Worm (Caenorhabditis elegans) whole organism, midembryonic: ENCODE data around the gene C50A2.3.

ENCODE experiments used
- T22C8.4 ChIP-seq: fragments of 200-800 bp; sonication (Bioruptor generic); IDR thresholded peaks from 2 replicates; pipeline ENCODE4 v1.3.6; 2022; ENCODE audit warnings: missing genetic modification characterization, missing compliant biosample characterization
- cog-1 ChIP-seq: sonication (generic microtip); optimal IDR thresholded peaks from 2 replicates; lab custom pipeline; 2016; ENCODE audit warnings: missing genetic modification characterization, missing compliant biosample characterization
- flt-1 ChIP-seq: fragments of 200-800 bp; sonication (Bioruptor generic); IDR thresholded peaks from 2 replicates; pipeline ENCODE4 v1.3.6; 2022; ENCODE audit warnings: missing genetic modification characterization, missing compliant biosample characterization
- klf-2 ChIP-seq: fragments of 200-800 bp; sonication (Bioruptor generic); conservative IDR thresholded peaks from 2 replicates; pipeline ENCODE4 v1.3.6; 2022; ENCODE audit warnings: missing genetic modification reagents, missing genetic modification characterization, missing compliant biosample characterization
- med-1 ChIP-seq: sonication (generic microtip); optimal IDR thresholded peaks from 2 replicates; lab custom pipeline; 2017; ENCODE audit warnings: missing genetic modification characterization, mild to moderate bottlenecking, missing compliant biosample characterization, antibody characterized with exemption, missing genetic modification reagents; ENCODE audit not compliant: insufficient read depth
- ref-1 ChIP-seq: fragments of 200-800 bp; sonication (Bioruptor generic); conservative IDR thresholded peaks from 2 replicates; pipeline ENCODE4 v1.3.6; 2022; ENCODE audit warnings: missing genetic modification reagents, missing genetic modification characterization, missing compliant biosample characterization
- tab-1 ChIP-seq: fragments of 200-800 bp; sonication (Bioruptor generic); IDR thresholded peaks from 2 replicates; pipeline ENCODE4 v1.3.6; 2022; ENCODE audit warnings: missing genetic modification characterization, missing compliant biosample characterization
- ztf-23 ChIP-seq: fragments of 200-800 bp; sonication (Bioruptor generic); IDR thresholded peaks from 2 replicates; pipeline ENCODE4 v1.3.6; 2022; ENCODE audit warnings: missing genetic modification reagents, missing genetic modification characterization, missing compliant biosample characterization
- ztf-29 ChIP-seq: fragments of 200-800 bp; sonication (Bioruptor generic); IDR thresholded peaks from 2 replicates; pipeline ENCODE4 v1.3.6; 2022; ENCODE audit warnings: missing genetic modification reagents, missing genetic modification characterization, missing compliant biosample characterization

C50A2.3 gene

DNA sequence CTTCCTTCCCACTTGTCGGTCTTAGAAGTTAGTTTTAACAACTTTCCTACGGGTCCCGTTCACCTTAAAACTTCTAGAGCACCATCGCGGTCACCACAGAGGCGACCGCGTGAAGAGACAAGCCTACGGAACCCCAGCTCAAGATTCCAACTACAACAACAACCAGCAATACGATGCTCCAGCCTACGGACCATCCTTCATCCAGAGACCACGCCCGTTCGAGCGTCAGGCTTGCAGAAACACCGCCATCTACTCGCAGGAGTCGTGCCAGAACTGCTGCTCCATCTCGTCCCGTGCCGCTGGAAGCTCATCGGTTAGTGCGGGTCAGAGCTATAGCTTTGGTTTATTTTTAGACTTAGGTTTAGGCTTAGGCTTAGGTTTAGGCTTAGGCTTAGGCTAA lies 30.0 kb downstream of the C50A2.3 start:
- TF ChIP-seq T22C8.4 (GFP tag; lab: Robert Waterston, UW) (no peak), tab-1 (GFP tag; lab: Robert Waterston, UW) (no peak), klf-2 (GFP tag; lab: Robert Waterston, UW) (no peak), flt-1 (no peak), med-1 (GFP tag; lab: Kevin White, UChicago) (no peak), ref-1 (no peak), ztf-23 (GFP tag; lab: Robert Waterston, UW) (no peak), cog-1 (tag; lab: Kevin White, UChicago) (no peak), ztf-29 (GFP tag; lab: Robert Waterston, UW) (no peak)

DNA sequence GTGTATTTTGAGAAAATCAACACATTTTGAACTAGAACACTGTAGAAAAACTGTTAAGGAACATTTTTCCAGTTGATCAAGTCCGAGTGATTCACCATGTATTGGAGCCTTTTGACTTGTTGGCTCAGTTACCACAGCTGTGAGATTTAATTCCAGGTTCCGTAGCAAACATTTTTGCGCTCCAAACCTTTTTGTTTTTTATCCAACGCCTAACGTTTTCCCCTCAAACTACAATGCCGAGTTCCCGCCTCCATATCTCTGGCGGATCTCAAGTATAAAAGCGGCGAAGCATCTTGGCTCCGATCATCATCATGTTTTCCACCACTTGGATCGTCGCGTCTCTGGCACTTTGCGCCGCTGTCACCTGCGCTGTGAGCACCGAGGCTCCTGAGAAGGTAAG lies 31.3 kb downstream of the C50A2.3 start, which contains the start of gene perm-2:
Gene perm-2 (plus strand): TSS at position 301 of the 400 bp plus-strand sequence.
- TF ChIP-seq ref-1 (no peak), T22C8.4 (GFP tag; lab: Robert Waterston, UW) (no peak), tab-1 (GFP tag; lab: Robert Waterston, UW) (no peak), med-1 (GFP tag; lab: Kevin White, UChicago) (no peak), klf-2 (GFP tag; lab: Robert Waterston, UW) (no peak), cog-1 (tag; lab: Kevin White, UChicago) (no peak), ztf-23 (GFP tag; lab: Robert Waterston, UW) (no peak), ztf-29 (GFP tag; lab: Robert Waterston, UW) (no peak), flt-1 (no peak)

DNA sequence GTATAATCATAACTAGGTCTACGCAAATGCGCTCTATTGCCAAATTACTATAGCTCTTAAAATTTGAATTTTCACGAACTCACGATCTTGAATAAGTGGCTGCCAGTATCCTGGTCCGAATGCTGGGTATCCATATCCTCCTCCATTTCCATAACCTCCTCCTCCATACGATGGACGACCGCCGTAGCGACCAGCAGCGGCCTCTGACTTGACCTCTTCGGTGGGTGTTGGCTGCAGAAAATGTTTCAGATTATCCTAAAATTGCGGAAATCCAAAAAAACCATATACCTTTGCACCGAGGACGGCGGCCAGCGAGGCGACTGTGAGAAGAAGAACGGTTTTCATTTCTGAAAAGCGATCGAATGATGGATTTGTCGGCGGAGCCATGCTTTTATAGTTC lies 33.1 kb downstream of the C50A2.3 start, which contains the start of gene perm-4:
Gene perm-4 (minus strand): TSS at position 367 of the 400 bp plus-strand sequence.
- TF ChIP-seq klf-2 (GFP tag; lab: Robert Waterston, UW) (no peak), med-1 (GFP tag; lab: Kevin White, UChicago) (no peak), cog-1 (tag; lab: Kevin White, UChicago) (no peak), tab-1 (GFP tag; lab: Robert Waterston, UW) (no peak), flt-1 (no peak), ref-1 (no peak), ztf-29 (GFP tag; lab: Robert Waterston, UW) (no peak), T22C8.4 (GFP tag; lab: Robert Waterston, UW) (no peak), ztf-23 (GFP tag; lab: Robert Waterston, UW) (no peak)

DNA sequence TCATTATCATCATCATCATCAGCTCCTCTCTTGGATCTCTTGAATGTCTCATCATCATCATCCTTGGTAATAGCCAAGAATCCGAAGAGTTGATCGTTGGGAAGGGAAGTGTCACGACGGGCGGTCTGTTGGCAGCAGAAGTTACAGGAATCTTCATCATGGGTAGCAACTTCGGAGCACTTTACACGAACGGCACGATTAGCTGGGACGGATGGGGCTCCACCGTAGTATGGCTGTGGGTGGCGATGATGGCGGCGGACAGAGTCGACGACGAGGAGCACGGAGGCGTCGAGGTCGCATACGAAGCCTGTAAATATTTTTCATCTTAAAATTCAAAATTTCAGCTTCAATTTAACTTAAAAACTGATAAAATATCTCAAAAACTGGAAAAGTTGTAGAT lies 34.5 kb downstream of the C50A2.3 start:
- TF ChIP-seq klf-2 (GFP tag; lab: Robert Waterston, UW) (no peak), ztf-29 (GFP tag; lab: Robert Waterston, UW) (no peak), tab-1 (GFP tag; lab: Robert Waterston, UW) (no peak), ref-1 (no peak), flt-1 (no peak), ztf-23 (GFP tag; lab: Robert Waterston, UW) (no peak), cog-1 (tag; lab: Kevin White, UChicago) (no peak), T22C8.4 (GFP tag; lab: Robert Waterston, UW) (no peak), med-1 (GFP tag; lab: Kevin White, UChicago) (no peak)

ce11 chrIV:1121511-1121910 lies 36.3 kb downstream of the C50A2.3 start:
- TF ChIP-seq klf-2 (GFP tag; lab: Robert Waterston, UW) (no peak), flt-1 (no peak), med-1 (GFP tag; lab: Kevin White, UChicago) (no peak), tab-1 (GFP tag; lab: Robert Waterston, UW) (no peak), ztf-29 (GFP tag; lab: Robert Waterston, UW) (no peak), ztf-23 (GFP tag; lab: Robert Waterston, UW) (no peak), T22C8.4 (GFP tag; lab: Robert Waterston, UW) (no peak)

DNA sequence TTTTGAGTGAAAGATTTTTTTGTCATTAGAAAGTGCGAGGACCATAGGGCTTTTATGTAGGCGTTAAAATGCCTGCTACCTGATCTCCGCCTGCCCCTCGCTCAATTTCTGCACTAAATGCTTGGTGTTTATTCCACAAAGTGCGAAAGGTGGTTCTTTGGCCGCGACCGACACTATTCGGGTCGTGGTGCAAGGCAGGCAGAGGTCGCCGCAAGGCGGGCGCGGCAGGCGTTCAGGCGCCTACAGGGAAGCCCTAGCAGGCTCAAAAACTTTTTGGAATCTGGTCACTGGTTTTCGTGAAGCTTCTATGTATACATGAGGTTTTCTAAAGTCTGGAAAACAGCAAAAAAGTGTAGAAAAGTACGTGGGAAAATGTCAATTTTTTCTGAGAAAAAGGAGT lies 37.0 kb downstream of the C50A2.3 start:
- no peak for TF ChIP-seq klf-2 (GFP tag; lab: Robert Waterston, UW)
- TF ChIP-seq ref-1: no peak
- no peak for TF ChIP-seq ztf-23 (GFP tag; lab: Robert Waterston, UW)
- no peak for TF ChIP-seq cog-1 (tag; lab: Kevin White, UChicago)
- TF ChIP-seq T22C8.4 (GFP tag; lab: Robert Waterston, UW): no peak
- TF ChIP-seq flt-1: no peak
- TF ChIP-seq med-1 (GFP tag; lab: Kevin White, UChicago): no peak
- no peak for TF ChIP-seq tab-1 (GFP tag; lab: Robert Waterston, UW)
- no peak for TF ChIP-seq ztf-29 (GFP tag; lab: Robert Waterston, UW)

DNA sequence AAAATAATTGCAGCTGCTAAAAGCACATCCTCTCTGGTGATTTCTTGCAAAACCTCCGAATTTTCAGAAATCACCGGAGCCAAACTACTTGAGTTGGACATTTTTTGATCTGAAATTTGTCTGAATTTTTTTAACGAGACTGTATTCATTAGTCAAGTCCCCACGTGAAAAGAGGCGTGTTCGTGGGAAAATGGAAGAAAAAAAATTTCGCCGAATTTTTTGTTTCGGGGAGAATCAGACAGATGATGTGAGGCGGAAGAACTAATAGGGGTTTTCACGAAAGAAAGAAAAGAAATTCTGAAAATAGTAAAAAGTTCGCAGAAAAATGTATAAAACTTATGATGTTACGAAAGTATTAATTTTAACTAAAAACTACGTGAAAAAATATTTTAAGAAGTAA lies 39.3 kb downstream of the C50A2.3 start, which contains the start of gene srx-13:
Gene srx-13 (minus strand): TSS at position 101 of the 400 bp plus-strand sequence.
- TF ChIP-seq flt-1 (no peak), T22C8.4 (GFP tag; lab: Robert Waterston, UW) (no peak), cog-1 (tag; lab: Kevin White, UChicago) (no peak), ref-1 (no peak), ztf-23 (GFP tag; lab: Robert Waterston, UW) (no peak), klf-2 (GFP tag; lab: Robert Waterston, UW) (no peak), med-1 (GFP tag; lab: Kevin White, UChicago) (no peak), ztf-29 (GFP tag; lab: Robert Waterston, UW) (no peak), tab-1 (GFP tag; lab: Robert Waterston, UW) (no peak)

- TF ChIP-seq ztf-29 (GFP tag; lab: Robert Waterston, UW) (no peak), klf-2 (GFP tag; lab: Robert Waterston, UW) (no peak), flt-1 (no peak), ztf-23 (GFP tag; lab: Robert Waterston, UW) (no peak), tab-1 (GFP tag; lab: Robert Waterston, UW) (no peak), med-1 (GFP tag; lab: Kevin White, UChicago) (no peak), T22C8.4 (GFP tag; lab: Robert Waterston, UW) (no peak)
Measured at ce11 chrIV:1113638-1114037, 44.2 kb downstream of the C50A2.3 start, which contains the start of gene srx-14. srx-14 (minus strand) TSS chrIV:1113738.

ce11 chrIV:1110999-1111398 lies 46.8 kb downstream of the C50A2.3 start:
- no peak for TF ChIP-seq tab-1 (GFP tag; lab: Robert Waterston, UW)
- TF ChIP-seq ztf-29 (GFP tag; lab: Robert Waterston, UW): no peak
- TF ChIP-seq ztf-23 (GFP tag; lab: Robert Waterston, UW): no peak
- no peak for TF ChIP-seq flt-1
